Worm (Caenorhabditis elegans) whole organism, L4 larva: ENCODE measurements around the gene Y49E10.16.

ENCODE experiments used
- F10B5.3 ChIP-seq: sonication (generic microtip); optimal IDR thresholded peaks from 2 replicates; lab custom pipeline; 2016; ENCODE audit warnings: mild to moderate bottlenecking, missing genetic modification characterization, missing compliant biosample characterization
- F26F4.8 ChIP-seq: fragments of 200-800 bp; sonication (Bioruptor generic); conservative IDR thresholded peaks from 2 replicates; pipeline ENCODE4 v1.3.6; 2022; ENCODE audit warnings: missing genetic modification characterization, missing compliant biosample characterization
- F37D6.2 ChIP-seq: sonication (generic microtip); optimal IDR thresholded peaks from 2 replicates; lab custom pipeline; 2016; ENCODE audit warnings: mild to moderate bottlenecking, missing genetic modification characterization, missing compliant biosample characterization
- F49E8.2 ChIP-seq: sonication (generic microtip); optimal IDR thresholded peaks from 2 replicates; lab custom pipeline; 2016; ENCODE audit warnings: missing compliant biosample characterization, mild to moderate bottlenecking, missing genetic modification characterization, borderline replicate concordance
- T20F7.1 ChIP-seq: fragments of 200-800 bp; sonication (Bioruptor generic); optimal IDR thresholded peaks from 2 replicates; lab custom pipeline; 2018; ENCODE audit warnings: mild to moderate bottlenecking, missing genetic modification characterization, missing compliant biosample characterization
- Y5F2A.4 ChIP-seq: fragments of 200-800 bp; sonication (Bioruptor generic); optimal IDR thresholded peaks from 2 replicates; lab custom pipeline; 2018; ENCODE audit warnings: mild to moderate bottlenecking, missing genetic modification characterization, missing compliant biosample characterization
- ZK337.2 ChIP-seq: fragments of 200-800 bp; sonication (Bioruptor generic); IDR thresholded peaks from 2 replicates; pipeline ENCODE4 v1.3.6; 2022; ENCODE audit warnings: missing genetic modification reagents, missing genetic modification characterization, missing compliant biosample characterization
- aha-1 ChIP-seq: fragments of 150-350 bp; peaks from one replicate; lab custom pipeline; 2014; ENCODE audit warnings: missing biosample characterization, missing genetic modification characterization
- arid-1 ChIP-seq: fragments of 200-800 bp; sonication (Bioruptor generic); conservative IDR thresholded peaks from 2 replicates; pipeline ENCODE4 v1.3.6; 2022; ENCODE audit warnings: missing genetic modification reagents, missing genetic modification characterization, missing compliant biosample characterization
- attf-4 ChIP-seq: sonication (generic microtip); optimal IDR thresholded peaks from 3 replicates; lab custom pipeline; 2017; ENCODE audit warnings: missing biosample characterization, missing genetic modification characterization
- ceh-32 ChIP-seq: sonication (generic microtip); optimal IDR thresholded peaks from 2 replicates; lab custom pipeline; 2016; ENCODE audit warnings: mild to moderate bottlenecking, missing genetic modification characterization, missing compliant biosample characterization; ENCODE audit not compliant: poor library complexity
- daf-16 ChIP-seq, 3 experiments: sonication (generic microtip); optimal IDR thresholded peaks; 2 replicates each; lab custom pipeline; 2016 to 2017; ENCODE audit warnings: missing genetic modification characterization in 3 of 3, missing genetic modification reagents in 3 of 3, mild to moderate bottlenecking in 2 of 3, missing compliant biosample characterization in 2 of 3, missing biosample characterization in 1 of 3, moderate library complexity in 1 of 3
- daf-8 ChIP-seq: fragments of 200-800 bp; sonication (Bioruptor generic); IDR thresholded peaks from 2 replicates; pipeline ENCODE4 v1.3.6; 2022; ENCODE audit warnings: missing genetic modification characterization, missing compliant biosample characterization
- dmd-6 ChIP-seq: fragments of 200-800 bp; sonication (Bioruptor generic); IDR thresholded peaks from 2 replicates; pipeline ENCODE4 v1.3.6; 2022; ENCODE audit warnings: missing genetic modification reagents, missing genetic modification characterization, missing compliant biosample characterization
- dmd-9 ChIP-seq: fragments of 200-800 bp; sonication (Bioruptor generic); IDR thresholded peaks from 2 replicates; pipeline ENCODE4 v1.3.6; 2022; ENCODE audit warnings: missing genetic modification reagents, missing genetic modification characterization, missing compliant biosample characterization
- lim-7 ChIP-seq: fragments of 200-800 bp; sonication (Bioruptor generic); IDR thresholded peaks from 2 replicates; pipeline ENCODE4 v1.3.6; 2022; ENCODE audit warnings: missing genetic modification characterization, missing compliant biosample characterization
- lin-1 ChIP-seq: fragments of 200-800 bp; sonication (Bioruptor generic); IDR thresholded peaks from 2 replicates; pipeline ENCODE4 v1.3.6; 2022; ENCODE audit warnings: missing genetic modification reagents, missing genetic modification characterization, missing compliant biosample characterization
- lin-15B ChIP-seq: fragments of 150-350 bp; sonication (generic microtip); optimal IDR thresholded peaks from 3 replicates; lab custom pipeline; 2014; ENCODE audit warnings: missing biosample characterization, missing genetic modification characterization
- lin-38 ChIP-seq: fragments of 200-800 bp; sonication (Bioruptor generic); IDR thresholded peaks from 2 replicates; pipeline ENCODE4 v1.3.6; 2022; ENCODE audit warnings: missing genetic modification reagents, missing genetic modification characterization, missing compliant biosample characterization
- lir-3 ChIP-seq: sonication (generic microtip); optimal IDR thresholded peaks from 2 replicates; lab custom pipeline; 2016; ENCODE audit warnings: mild to moderate bottlenecking, missing genetic modification characterization, missing compliant biosample characterization
- mdt-29 ChIP-seq: fragments of 200-800 bp; sonication (Bioruptor generic); IDR thresholded peaks from 2 replicates; pipeline ENCODE4 v1.3.6; 2022; ENCODE audit warnings: missing genetic modification reagents, missing genetic modification characterization, missing compliant biosample characterization
- mep-1 ChIP-seq: fragments of 150-350 bp; sonication (generic microtip); optimal IDR thresholded peaks from 3 replicates; lab custom pipeline; 2014; ENCODE audit warnings: missing biosample characterization, missing genetic modification characterization
- nhr-10 ChIP-seq: fragments of 150-350 bp; optimal IDR thresholded peaks from 2 replicates; lab custom pipeline; 2014; ENCODE audit warnings: missing biosample characterization, missing genetic modification characterization
- nhr-11 ChIP-seq: fragments of 150-350 bp; optimal IDR thresholded peaks from 2 replicates; lab custom pipeline; 2014; ENCODE audit warnings: missing biosample characterization, missing genetic modification characterization
- nhr-237 ChIP-seq: sonication (generic microtip); optimal IDR thresholded peaks from 2 replicates; lab custom pipeline; 2017; ENCODE audit warnings: missing biosample characterization, missing genetic modification characterization
- php-3 ChIP-seq: fragments of 200-800 bp; sonication (Bioruptor generic); IDR thresholded peaks from 2 replicates; pipeline ENCODE4 v1.3.6; 2022; ENCODE audit warnings: missing genetic modification reagents, missing genetic modification characterization, missing compliant biosample characterization
- pqm-1 ChIP-seq: sonication (generic microtip); optimal IDR thresholded peaks from 2 replicates; lab custom pipeline; 2017; ENCODE audit warnings: missing biosample characterization, missing genetic modification characterization
- rbr-2 ChIP-seq: sonication (generic microtip); optimal IDR thresholded peaks from 2 replicates; lab custom pipeline; 2016; ENCODE audit warnings: missing genotype, missing genetic modification characterization, missing compliant biosample characterization
- sdz-12 ChIP-seq: fragments of 200-800 bp; sonication (Bioruptor generic); optimal IDR thresholded peaks from 2 replicates; lab custom pipeline; 2018; ENCODE audit warnings: mild to moderate bottlenecking, missing genetic modification characterization, missing compliant biosample characterization
- snpc-1.2 ChIP-seq: fragments of 200-800 bp; sonication (Bioruptor generic); IDR thresholded peaks from 2 replicates; pipeline ENCODE4 v1.3.6; 2022; ENCODE audit warnings: missing genetic modification reagents, missing genetic modification characterization, missing compliant biosample characterization
- snpc-4 ChIP-seq: fragments of 150-350 bp; optimal IDR thresholded peaks from 2 replicates; lab custom pipeline; 2014; ENCODE audit warnings: missing biosample characterization, missing genetic modification characterization
- spr-1 ChIP-seq: sonication (generic microtip); optimal IDR thresholded peaks from 2 replicates; lab custom pipeline; 2016; ENCODE audit warnings: mild to moderate bottlenecking, missing genetic modification characterization, missing compliant biosample characterization
- tag-97 ChIP-seq: fragments of 200-800 bp; sonication (Bioruptor generic); IDR thresholded peaks from 2 replicates; pipeline ENCODE4 v1.3.6; 2022; ENCODE audit warnings: missing genetic modification characterization, missing compliant biosample characterization
- unc-130 ChIP-seq: sonication (generic microtip); optimal IDR thresholded peaks from 2 replicates; lab custom pipeline; 2016; ENCODE audit warnings: missing genetic modification reagents, missing genetic modification characterization, missing compliant biosample characterization
- ztf-11 ChIP-seq: fragments of 150-350 bp; optimal IDR thresholded peaks from 2 replicates; lab custom pipeline; 2014; ENCODE audit warnings: missing biosample characterization, missing genetic modification characterization
- ztf-7 ChIP-seq: fragments of 150-350 bp; optimal IDR thresholded peaks from 2 replicates; lab custom pipeline; 2014; ENCODE audit warnings: missing biosample characterization, missing genetic modification characterization

Gene Y49E10.16

ce11 chrIII:12426558-12426957 lies 3.8 kb upstream of the Y49E10.16 start, which contains the start of gene pie-1:
Gene pie-1, plus strand, starts transcription at chrIII:12426893.
- TF ChIP-seq lin-15B: no peak
- TF ChIP-seq pqm-1: no peak
- peak; percentile 17 for TF ChIP-seq unc-130 (GFP tag; lab: Kevin White, UChicago)
- no peak for TF ChIP-seq daf-8 (GFP tag; lab: Robert Waterston, UW)
- TF ChIP-seq lin-38 (GFP tag; lab: Robert Waterston, UW): peak; percentile 53; the same call in 1 of the 2 replicates
- TF ChIP-seq ztf-11 (tag; lab: Kevin White, UChicago): no peak
- no peak for TF ChIP-seq nhr-11
- TF ChIP-seq rbr-2 (tag; lab: Kevin White, UChicago): no peak
- TF ChIP-seq F49E8.2 (tag; lab: Kevin White, UChicago): peak; percentile 61

- TF ChIP-seq spr-1: no peak
- TF ChIP-seq daf-8 (GFP tag; lab: Robert Waterston, UW): no peak
- TF ChIP-seq dmd-9: no peak
- no peak for TF ChIP-seq php-3 (GFP tag; lab: Robert Waterston, UW)
- TF ChIP-seq T20F7.1 (GFP tag; lab: Kevin White, UChicago): no peak
- no peak for TF ChIP-seq Y5F2A.4
- TF ChIP-seq aha-1 (tag; lab: Kevin White, UChicago): peak; percentile 72
- no peak for TF ChIP-seq nhr-237
- TF ChIP-seq lim-7: no peak
- TF ChIP-seq daf-16 (GFP tag; optimal IDR thresholded peaks at IDR 0.05; lab: Kevin White, UChicago): no peak
- TF ChIP-seq daf-16 (tag; optimal IDR thresholded peaks at IDR 0.05; lab: Kevin White, UChicago): no peak
- TF ChIP-seq lin-38 (GFP tag; lab: Robert Waterston, UW): no peak
- peak; percentile 32 for TF ChIP-seq mep-1 (tag; lab: Kevin White, UChicago)
- no peak for TF ChIP-seq snpc-4 (tag; lab: Kevin White, UChicago)
These were observed 2.6 kb upstream of the Y49E10.16 start for ce11 chrIII:12427527-12428263.

ce11 chrIII:12428264-12428627 lies 2.1 kb upstream of the Y49E10.16 start:
- TF ChIP-seq nhr-10 (tag; lab: Kevin White, UChicago): no peak
- peak; percentile 65 for TF ChIP-seq aha-1 (tag; lab: Kevin White, UChicago)

ce11 chrIII:12428799-12429351 lies 1.4 kb upstream of the Y49E10.16 start:
- TF ChIP-seq tag-97 (GFP tag; lab: Robert Waterston, UW) (no peak), lin-1 (GFP tag; lab: Robert Waterston, UW) (0 out of 2 replicates have a peak, but pooled peaks have one; percentile 42), dmd-6 (no peak), aha-1 (tag; lab: Kevin White, UChicago) (peak; percentile 14), lir-3 (tag; lab: Kevin White, UChicago) (no peak), ZK337.2 (GFP tag; lab: Robert Waterston, UW) (no peak), lin-38 (GFP tag; lab: Robert Waterston, UW) (peak; percentile 46), ztf-7 (no peak), ceh-32 (tag; lab: Kevin White, UChicago) (no peak), arid-1 (0 out of 2 replicates have a peak, but pooled peaks have one; percentile 43), sdz-12 (GFP tag; lab: Kevin White, UChicago) (no peak), mdt-29 (no peak), spr-1 (no peak), F26F4.8 (GFP tag; lab: Robert Waterston, UW) (no peak), attf-4 (no peak), snpc-4 (tag; lab: Kevin White, UChicago) (no peak), F37D6.2 (tag; lab: Kevin White, UChicago) (no peak), F10B5.3 (tag; lab: Kevin White, UChicago) (no peak), php-3 (GFP tag; lab: Robert Waterston, UW) (no peak), F49E8.2 (tag; lab: Kevin White, UChicago) (peak; percentile 51), snpc-1.2 (peak; percentile 47; the same call in 1 of the 2 replicates)
